Fruit fly (Drosophila melanogaster): ENCODE data around the gene Dop1R2.
A peak's percentile ranks its signal among the peaks of the same experiment; 100 is the strongest.

Gene Dop1R2

dm6 chr3R:29681241-29681640 lies 21.5 kb upstream of the Dop1R2 start:
- no peak for TF ChIP-seq fd85E (GFP tag; optimal IDR thresholded peaks at IDR 0.05)
- TF ChIP-seq CG6854 (GFP tag; optimal IDR thresholded peaks at IDR 0.05), result no peak
- TF ChIP-seq CG11902 (GFP tag; optimal IDR thresholded peaks at IDR 0.05), result no peak
- no peak for TF ChIP-seq CG11762 (GFP tag; optimal IDR thresholded peaks at IDR 0.05; ENCODE audit: insufficient read depth)
- TF ChIP-seq fd59A (GFP tag; optimal IDR thresholded peaks at IDR 0.05), result no peak
- TF ChIP-seq CG11294 (GFP tag; IDR thresholded peaks at IDR 0.05), result no peak
- no peak for TF ChIP-seq CG1621 (tag; optimal IDR thresholded peaks at IDR 0.05)
- TF ChIP-seq Lpt (GFP tag; optimal IDR thresholded peaks at IDR 0.05), result no peak
- no peak for TF ChIP-seq svp (GFP tag)
- TF ChIP-seq CG6163 (GFP tag; IDR thresholded peaks at IDR 0.05), result no peak

dm6 chr3R:29675333-29675732 lies 15.5 kb upstream of the Dop1R2 start, which contains the start of the genes Bub3 and Cap-D2:
Gene Bub3, minus strand, starts transcription at chr3R:29675421.
Gene Cap-D2, plus strand, starts transcription at chr3R:29675651.
- TF ChIP-seq CG11762 (GFP tag; optimal IDR thresholded peaks at IDR 0.05; ENCODE audit: insufficient read depth) (peak; percentile 21), CG6276 (GFP tag; optimal IDR thresholded peaks at IDR 0.05) (no peak), Sox15 (GFP tag; optimal IDR thresholded peaks at IDR 0.05) (peak; percentile 48), CG32006 (GFP tag; optimal IDR thresholded peaks at IDR 0.05) (peak; percentile 59), fkh (GFP tag; optimal IDR thresholded peaks at IDR 0.05) (no peak), CG4318 (GFP tag; optimal IDR thresholded peaks at IDR 0.05) (no peak), Sox14 (GFP tag; optimal IDR thresholded peaks at IDR 0.05) (peak; percentile 70), net (GFP tag; optimal IDR thresholded peaks at IDR 0.05) (peak; percentile 44), spab (GFP tag; optimal IDR thresholded peaks at IDR 0.05) (no peak), Ets96B (tag; optimal IDR thresholded peaks at IDR 0.05) (peak; percentile 63), CG6808 (GFP tag; optimal IDR thresholded peaks at IDR 0.05) (no peak), eg (GFP tag; IDR thresholded peaks at IDR 0.05) (peak; percentile 75; the same call in 2 of the 3 replicates), fd85E (GFP tag; optimal IDR thresholded peaks at IDR 0.05) (no peak), acj6 (GFP tag; optimal IDR thresholded peaks at IDR 0.05) (peak; percentile 56), CG8319 (GFP tag; optimal IDR thresholded peaks at IDR 0.05) (peak; percentile 13), Ets21C (GFP tag; optimal IDR thresholded peaks at IDR 0.05) (peak; percentile 53), CG9139 (GFP tag; optimal IDR thresholded peaks at IDR 0.05) (no peak), Hr4 (GFP tag; optimal IDR thresholded peaks at IDR 0.05) (peak; percentile 74), ss (GFP tag; optimal IDR thresholded peaks at IDR 0.05) (no peak), Eip75B (GFP tag; optimal IDR thresholded peaks at IDR 0.05) (no peak), CG8632 (GFP tag; optimal IDR thresholded peaks at IDR 0.05) (peak; percentile 27), vri (GFP tag; optimal IDR thresholded peaks at IDR 0.05) (no peak), OdsH (GFP tag; optimal IDR thresholded peaks at IDR 0.05) (peak; percentile 75), CG1621 (tag; optimal IDR thresholded peaks at IDR 0.05) (peak; percentile 41), CG34406 (GFP tag; optimal IDR thresholded peaks at IDR 0.05) (peak; percentile 19), Sox102F (GFP tag; optimal IDR thresholded peaks at IDR 0.05) (peak; percentile 41), esn (GFP tag; optimal IDR thresholded peaks at IDR 0.05) (peak; percentile 76), CG6854 (GFP tag; optimal IDR thresholded peaks at IDR 0.05) (no peak), Blimp-1 (GFP tag; optimal IDR thresholded peaks at IDR 0.05) (no peak), CG16779 (tag; optimal IDR thresholded peaks at IDR 0.05) (no peak), CG15336 (GFP tag; IDR thresholded peaks at IDR 0.05) (peak; percentile 54; the same call in 1 of the 2 replicates), CG11294 (GFP tag; IDR thresholded peaks at IDR 0.05) (no peak; the same call in 1 of the 2 replicates), CG10631 (GFP tag; optimal IDR thresholded peaks at IDR 0.05) (no peak), Eip93F (GFP tag; optimal IDR thresholded peaks at IDR 0.05) (peak; percentile 30), pdm3 (GFP tag; optimal IDR thresholded peaks at IDR 0.05) (peak; percentile 71), svp (GFP tag) (peak; percentile 84), CG6163 (GFP tag; IDR thresholded peaks at IDR 0.05) (peak; percentile 77), CG11902 (GFP tag; optimal IDR thresholded peaks at IDR 0.05) (peak; percentile 38), Gug (GFP tag; IDR thresholded peaks at IDR 0.05) (peak; percentile 60), dsx (GFP tag; optimal IDR thresholded peaks at IDR 0.05; ENCODE audit: poor library complexity, severe bottlenecking) (peak; percentile 23), dac (GFP tag; optimal IDR thresholded peaks at IDR 0.05) (no peak), CG3032 (tag; optimal IDR thresholded peaks at IDR 0.05) (peak; percentile 52), CG8119 (GFP tag; IDR thresholded peaks at IDR 0.05) (peak; percentile 47; the same call in 2 of the 3 replicates), fd59A (GFP tag; optimal IDR thresholded peaks at IDR 0.05) (no peak), Lpt (GFP tag; optimal IDR thresholded peaks at IDR 0.05) (peak; percentile 54), CG6792 (GFP tag; optimal IDR thresholded peaks at IDR 0.05) (peak; percentile 37), cyc (GFP tag; optimal IDR thresholded peaks at IDR 0.05) (peak; percentile 73), Met (GFP tag; optimal IDR thresholded peaks at IDR 0.05) (peak; percentile 66)
